Fruit fly (Drosophila melanogaster): ENCODE results near the gene Dim1.

Dim1 gene

dm6 chr2L:4416903-4417302, 13.9 kb downstream of the Dim1 start (continued):
- TF ChIP-seq Eip93F (GFP tag; optimal IDR thresholded peaks at IDR 0.05) (no peak), cyc (GFP tag; optimal IDR thresholded peaks at IDR 0.05) (peak; percentile 18), eg (GFP tag; IDR thresholded peaks at IDR 0.05) (peak; percentile 51; the same call in 2 of the 3 replicates), CG6808 (GFP tag; optimal IDR thresholded peaks at IDR 0.05) (peak; percentile 31), CG6854 (GFP tag; optimal IDR thresholded peaks at IDR 0.05) (no peak), Sox15 (GFP tag; optimal IDR thresholded peaks at IDR 0.05) (no peak), CG15336 (GFP tag; IDR thresholded peaks at IDR 0.05) (peak; percentile 51), dsx (GFP tag; optimal IDR thresholded peaks at IDR 0.05; ENCODE audit: poor library complexity, severe bottlenecking) (peak; percentile 55), CG7368 (GFP tag; optimal IDR thresholded peaks at IDR 0.05) (no peak), Hr39 (GFP tag; optimal IDR thresholded peaks at IDR 0.05) (no peak), CG11762 (GFP tag; optimal IDR thresholded peaks at IDR 0.05; ENCODE audit: insufficient read depth) (no peak), CG6276 (GFP tag; optimal IDR thresholded peaks at IDR 0.05) (peak; percentile 4)

dm6 chr2L:4417982-4418381, 14.9 kb downstream of the Dim1 start:
- TF ChIP-seq net (GFP tag; optimal IDR thresholded peaks at IDR 0.05) (no peak), CG11762 (GFP tag; optimal IDR thresholded peaks at IDR 0.05; ENCODE audit: insufficient read depth) (no peak), Smox (GFP tag; optimal IDR thresholded peaks at IDR 0.05) (no peak), Eip93F (GFP tag; optimal IDR thresholded peaks at IDR 0.05) (no peak), Met (GFP tag; optimal IDR thresholded peaks at IDR 0.05) (no peak), CG6163 (GFP tag; IDR thresholded peaks at IDR 0.05) (no peak), CG32006 (GFP tag; optimal IDR thresholded peaks at IDR 0.05) (no peak), dsx (GFP tag; optimal IDR thresholded peaks at IDR 0.05; ENCODE audit: poor library complexity, severe bottlenecking) (no peak), achi (GFP tag; optimal IDR thresholded peaks at IDR 0.05) (no peak), CG6808 (GFP tag; optimal IDR thresholded peaks at IDR 0.05) (no peak), CG8119 (GFP tag; IDR thresholded peaks at IDR 0.05) (no peak), CG11902 (GFP tag; optimal IDR thresholded peaks at IDR 0.05) (no peak), Ets21C (GFP tag; optimal IDR thresholded peaks at IDR 0.05) (no peak)

dm6 chr2L:4418819-4419218, 15.8 kb downstream of the Dim1 start:
- TF ChIP-seq Hr39 (GFP tag; optimal IDR thresholded peaks at IDR 0.05) (no peak), CG11762 (GFP tag; optimal IDR thresholded peaks at IDR 0.05; ENCODE audit: insufficient read depth) (no peak), CG6276 (GFP tag; optimal IDR thresholded peaks at IDR 0.05) (no peak), Gug (GFP tag; IDR thresholded peaks at IDR 0.05) (no peak), Eip93F (GFP tag; optimal IDR thresholded peaks at IDR 0.05) (no peak), spab (GFP tag; optimal IDR thresholded peaks at IDR 0.05) (no peak), net (GFP tag; optimal IDR thresholded peaks at IDR 0.05) (no peak), CG3032 (tag; optimal IDR thresholded peaks at IDR 0.05) (no peak), Smox (GFP tag; optimal IDR thresholded peaks at IDR 0.05) (no peak), vri (GFP tag; optimal IDR thresholded peaks at IDR 0.05) (no peak), Sox102F (GFP tag; optimal IDR thresholded peaks at IDR 0.05) (no peak), CG8632 (GFP tag; optimal IDR thresholded peaks at IDR 0.05) (no peak), topi (GFP tag; optimal IDR thresholded peaks at IDR 0.05) (no peak), Sox15 (GFP tag; optimal IDR thresholded peaks at IDR 0.05) (no peak), Met (GFP tag; optimal IDR thresholded peaks at IDR 0.05) (no peak), CG6808 (GFP tag; optimal IDR thresholded peaks at IDR 0.05) (no peak)

dm6 chr2L:4422154-4422553, 19.1 kb downstream of the Dim1 start:
- TF ChIP-seq Eip75B (GFP tag; optimal IDR thresholded peaks at IDR 0.05) (no peak), CG31627 (GFP tag; optimal IDR thresholded peaks at IDR 0.05) (no peak), Lpt (GFP tag; optimal IDR thresholded peaks at IDR 0.05) (no peak), ss (GFP tag; optimal IDR thresholded peaks at IDR 0.05) (no peak), Sox102F (GFP tag; optimal IDR thresholded peaks at IDR 0.05) (no peak), Gug (GFP tag; IDR thresholded peaks at IDR 0.05) (no peak), topi (GFP tag; optimal IDR thresholded peaks at IDR 0.05) (no peak), CG10669 (GFP tag; optimal IDR thresholded peaks at IDR 0.05) (no peak), lz (GFP tag; optimal IDR thresholded peaks at IDR 0.05) (no peak), CG8319 (GFP tag; optimal IDR thresholded peaks at IDR 0.05) (no peak), Eip93F (GFP tag; optimal IDR thresholded peaks at IDR 0.05) (no peak), Smox (GFP tag; optimal IDR thresholded peaks at IDR 0.05) (no peak)

Data from whole organism, prepupa.